Fruit fly (Drosophila melanogaster) whole organism, prepupa: ENCODE measurements around the gene CG10031.

Experiments
- CG31627 ChIP-seq: fragments of 200-800 bp; sonication (Bioruptor generic); optimal IDR thresholded peaks from 3 replicates; lab custom pipeline; 2016; ENCODE audit warnings: missing biosample characterization, missing genetic modification characterization
- CG6792 ChIP-seq: fragments of 200-800 bp; sonication (Bioruptor generic); optimal IDR thresholded peaks from 3 replicates; lab custom pipeline; 2016; ENCODE audit warnings: missing biosample characterization, missing genetic modification characterization
- Gug ChIP-seq: fragments of 200-800 bp; sonication (Bioruptor generic); IDR thresholded peaks from 2 replicates; pipeline ENCODE4 v1.3.6; 2022; ENCODE audit warnings: missing biosample characterization, missing genetic modification characterization
- eg ChIP-seq: fragments of 200-800 bp; sonication (Bioruptor generic); IDR thresholded peaks from 3 replicates; pipeline ENCODE4 v1.3.6; 2022; ENCODE audit warnings: missing biosample characterization, missing genetic modification characterization
- lz ChIP-seq: fragments of 200-800 bp; sonication (Bioruptor generic); optimal IDR thresholded peaks from 3 replicates; lab custom pipeline; 2016; ENCODE audit warnings: missing biosample characterization, missing genetic modification characterization
- net ChIP-seq: fragments of 200-800 bp; sonication (Bioruptor generic); optimal IDR thresholded peaks from 3 replicates; lab custom pipeline; 2016; ENCODE audit warnings: missing biosample characterization, missing genetic modification characterization

- TF ChIP-seq Gug (GFP tag; lab: Robert Waterston, UW): no peak
- TF ChIP-seq CG6792: no peak
- TF ChIP-seq CG31627 (GFP tag; lab: Kevin White, UChicago): no peak
- TF ChIP-seq net (GFP tag; lab: Kevin White, UChicago): no peak
- TF ChIP-seq lz (GFP tag; lab: Kevin White, UChicago): no peak
- TF ChIP-seq eg: no peak
These were observed 43.8 kb downstream of the CG10031 start for dm6 chr2L:3654956-3655618.
